Worm (Caenorhabditis elegans) whole organism, L1 larva: Measurements from ENCODE around the gene cogc-6.

ENCODE experiments used
- C16A3.4 ChIP-seq: fragments of 150-350 bp; optimal IDR thresholded peaks from 2 replicates; lab custom pipeline; 2014; ENCODE audit warnings: missing biosample characterization, missing genetic modification characterization
- F16B12.6 ChIP-seq: fragments of 150-350 bp; optimal IDR thresholded peaks from 2 replicates; lab custom pipeline; 2014; ENCODE audit warnings: missing biosample characterization, missing genetic modification characterization
- Y116A8C.19 ChIP-seq: sonication (generic microtip); optimal IDR thresholded peaks from 2 replicates; lab custom pipeline; 2016; ENCODE audit warnings: missing compliant biosample characterization, missing genetic modification characterization, borderline replicate concordance
- alr-1 ChIP-seq: fragments of 200-800 bp; sonication (Bioruptor generic); optimal IDR thresholded peaks from 2 replicates; lab custom pipeline; 2018; ENCODE audit warnings: borderline replicate concordance, mild to moderate bottlenecking, missing genetic modification characterization, missing compliant biosample characterization
- aly-2 ChIP-seq: fragments of 150-350 bp; optimal IDR thresholded peaks from 2 replicates; lab custom pipeline; 2014; ENCODE audit warnings: missing biosample characterization, missing genetic modification characterization
- ceh-8 ChIP-seq: fragments of 200-800 bp; sonication (Bioruptor generic); optimal IDR thresholded peaks from 2 replicates; lab custom pipeline; 2018; ENCODE audit warnings: mild to moderate bottlenecking, missing genetic modification characterization, moderate library complexity, missing compliant biosample characterization
- ceh-90 ChIP-seq: sonication (generic microtip); optimal IDR thresholded peaks from 2 replicates; lab custom pipeline; 2016; ENCODE audit warnings: missing genetic modification characterization, missing compliant biosample characterization
- ces-1 ChIP-seq: fragments of 150-350 bp; optimal IDR thresholded peaks from 2 replicates; lab custom pipeline; 2014; ENCODE audit warnings: missing biosample characterization, missing genetic modification reagents, missing genetic modification characterization
- dpl-1 ChIP-seq, 3 experiments: fragments of 150-350 bp in 2 of 3; sonication (generic microtip) in 1 of 3; optimal IDR thresholded peaks; 2 replicates each; lab custom pipeline; 2014 to 2017; ENCODE audit warnings: missing biosample characterization in 3 of 3, missing genetic modification characterization in 3 of 3, missing genetic modification reagents in 3 of 3
- dsc-1 ChIP-seq: sonication (generic microtip); optimal IDR thresholded peaks from 2 replicates; lab custom pipeline; 2016; ENCODE audit warnings: mild to moderate bottlenecking, missing genetic modification characterization, missing compliant biosample characterization
- efl-1 ChIP-seq, 4 experiments: fragments of 150-350 bp; optimal IDR thresholded peaks in 3 of 4; peaks in 1 of 4; 1 replicate in 1 of 4; 2 replicates in 3 of 4; lab custom pipeline; 2014; ENCODE audit warnings: missing biosample characterization in 2 of 4, missing genetic modification characterization in 2 of 4, missing genetic modification reagents in 2 of 4
- egl-13 ChIP-seq: sonication (generic microtip); optimal IDR thresholded peaks from 2 replicates; lab custom pipeline; 2016; ENCODE audit warnings: missing genotype, missing genetic modification reagents, missing genetic modification characterization, missing compliant biosample characterization
- ets-5 ChIP-seq: fragments of 200-800 bp; sonication (Bioruptor generic); IDR thresholded peaks from 2 replicates; pipeline ENCODE4 v1.3.6; 2022; ENCODE audit warnings: missing genetic modification characterization, missing compliant biosample characterization
- fkh-10 ChIP-seq: sonication (generic microtip); optimal IDR thresholded peaks from 2 replicates; lab custom pipeline; 2017; ENCODE audit warnings: missing biosample characterization, missing genetic modification reagents, missing genetic modification characterization
- fkh-4 ChIP-seq: sonication (generic microtip); optimal IDR thresholded peaks from 2 replicates; lab custom pipeline; 2016; ENCODE audit warnings: missing compliant biosample characterization, missing genetic modification characterization, borderline replicate concordance
- fkh-8 ChIP-seq: sonication (generic microtip); optimal IDR thresholded peaks from 2 replicates; lab custom pipeline; 2016; ENCODE audit warnings: mild to moderate bottlenecking, missing genetic modification characterization, missing compliant biosample characterization
- hlh-17 ChIP-seq: fragments of 200-800 bp; sonication (Bioruptor generic); optimal IDR thresholded peaks from 2 replicates; lab custom pipeline; 2018; ENCODE audit warnings: missing genetic modification characterization, mild to moderate bottlenecking, missing compliant biosample characterization, moderate library complexity, borderline replicate concordance
- irx-1 ChIP-seq: sonication (generic microtip); optimal IDR thresholded peaks from 2 replicates; lab custom pipeline; 2016; ENCODE audit warnings: missing genetic modification characterization, missing compliant biosample characterization
- lin-13 ChIP-seq: fragments of 150-350 bp; optimal IDR thresholded peaks from 2 replicates; lab custom pipeline; 2014; ENCODE audit warnings: missing biosample characterization, missing genetic modification reagents, missing genetic modification characterization
- lin-35 ChIP-seq, 2 experiments: fragments of 150-350 bp; optimal IDR thresholded peaks; 2 replicates each; lab custom pipeline; 2014; ENCODE audit warnings: missing biosample characterization in 2 of 2, missing genetic modification characterization in 2 of 2, missing genetic modification reagents in 2 of 2
- lin-39 ChIP-seq: fragments of 150-350 bp; optimal IDR thresholded peaks from 2 replicates; lab custom pipeline; 2014; ENCODE audit warnings: missing biosample characterization, missing genetic modification reagents, missing genetic modification characterization
- mdl-1 ChIP-seq, 2 experiments: fragments of 150-350 bp; optimal IDR thresholded peaks; 2 replicates each; lab custom pipeline; 2014 to 2017; ENCODE audit warnings: missing biosample characterization in 2 of 2, missing genetic modification characterization in 2 of 2, inconsistent platforms in 1 of 2
- mef-2 ChIP-seq: fragments of 150-350 bp; optimal IDR thresholded peaks from 2 replicates; lab custom pipeline; 2014; ENCODE audit warnings: missing biosample characterization, missing genetic modification characterization
- mep-1 ChIP-seq: fragments of 150-350 bp; optimal IDR thresholded peaks from 2 replicates; lab custom pipeline; 2014; ENCODE audit warnings: missing biosample characterization, missing genetic modification characterization
- nhr-11 ChIP-seq: fragments of 150-350 bp; optimal IDR thresholded peaks from 2 replicates; lab custom pipeline; 2014; ENCODE audit warnings: missing biosample characterization, missing genetic modification characterization
- nhr-12 ChIP-seq: sonication (generic microtip); optimal IDR thresholded peaks from 2 replicates; lab custom pipeline; 2017; ENCODE audit warnings: missing biosample characterization, missing genetic modification characterization
- nhr-237 ChIP-seq: fragments of 150-350 bp; optimal IDR thresholded peaks from 2 replicates; lab custom pipeline; 2014; ENCODE audit warnings: missing biosample characterization, missing genetic modification characterization
- nhr-28 ChIP-seq: fragments of 150-350 bp; optimal IDR thresholded peaks from 2 replicates; lab custom pipeline; 2014; ENCODE audit warnings: missing biosample characterization, missing genetic modification characterization
- nhr-76 ChIP-seq: sonication (generic microtip); optimal IDR thresholded peaks from 2 replicates; lab custom pipeline; 2017; ENCODE audit warnings: missing biosample characterization, missing genetic modification characterization
- pag-3 ChIP-seq: sonication (generic microtip); optimal IDR thresholded peaks from 2 replicates; lab custom pipeline; 2017; ENCODE audit warnings: missing genetic modification characterization, mild to moderate bottlenecking, missing compliant biosample characterization, antibody characterized with exemption, borderline replicate concordance; ENCODE audit not compliant: insufficient read depth
- pax-3 ChIP-seq: fragments of 200-800 bp; sonication (Bioruptor generic); optimal IDR thresholded peaks from 2 replicates; lab custom pipeline; 2018; ENCODE audit warnings: mild to moderate bottlenecking, missing genetic modification characterization, moderate library complexity, missing compliant biosample characterization
- skn-1 ChIP-seq: fragments of 150-350 bp; optimal IDR thresholded peaks from 2 replicates; lab custom pipeline; 2014; ENCODE audit warnings: missing biosample characterization, missing genetic modification characterization
- snu-23 ChIP-seq: sonication (generic microtip); optimal IDR thresholded peaks from 2 replicates; lab custom pipeline; 2016; ENCODE audit warnings: missing genetic modification characterization, missing compliant biosample characterization
- sox-4 ChIP-seq: sonication (generic microtip); optimal IDR thresholded peaks from 2 replicates; lab custom pipeline; 2016; ENCODE audit warnings: missing genetic modification characterization, missing compliant biosample characterization
- unc-62 ChIP-seq: fragments of 150-350 bp; optimal IDR thresholded peaks from 2 replicates; lab custom pipeline; 2014; ENCODE audit warnings: missing biosample characterization, missing genetic modification reagents, missing genetic modification characterization
- unc-98 ChIP-seq: fragments of 200-800 bp; sonication (Bioruptor generic); IDR thresholded peaks from 2 replicates; pipeline ENCODE4 v1.3.6; 2022; ENCODE audit warnings: missing genetic modification characterization, missing compliant biosample characterization
- vab-15 ChIP-seq: sonication (generic microtip); optimal IDR thresholded peaks from 2 replicates; lab custom pipeline; 2017; ENCODE audit warnings: missing genotype, mild to moderate bottlenecking, missing genetic modification characterization, missing compliant biosample characterization
- xbp-1 ChIP-seq: sonication (generic microtip); optimal IDR thresholded peaks from 2 replicates; lab custom pipeline; 2016; ENCODE audit warnings: missing genetic modification characterization, missing compliant biosample characterization
- zag-1 ChIP-seq: fragments of 150-350 bp; optimal IDR thresholded peaks from 2 replicates; lab custom pipeline; 2014; ENCODE audit warnings: missing biosample characterization, missing genetic modification characterization
- zip-4 ChIP-seq: fragments of 200-800 bp; sonication (Bioruptor generic); optimal IDR thresholded peaks from 2 replicates; lab custom pipeline; 2018; ENCODE audit warnings: mild to moderate bottlenecking, missing genetic modification characterization, moderate library complexity, missing compliant biosample characterization
- ztf-4 ChIP-seq: fragments of 150-350 bp; optimal IDR thresholded peaks from 2 replicates; lab custom pipeline; 2014; ENCODE audit warnings: missing biosample characterization, missing genetic modification characterization

cogc-6 gene

ce11 chrV:8228712-8229119, 7.6 kb upstream of the cogc-6 start (continued):
- peak; percentile 58 for TF ChIP-seq lin-39 (tag; lab: Kevin White, UChicago)
- no peak for TF ChIP-seq alr-1 (tag; lab: Kevin White, UChicago)
- TF ChIP-seq ces-1 (GFP tag; lab: Kevin White, UChicago) = no peak
- TF ChIP-seq hlh-17 (GFP tag; lab: Kevin White, UChicago) = no peak
- TF ChIP-seq fkh-10 (GFP tag; lab: Kevin White, UChicago) = no peak
- peak; percentile 39 for TF ChIP-seq skn-1 (tag; lab: Kevin White, UChicago)
- TF ChIP-seq snu-23 (GFP tag; lab: Kevin White, UChicago) = peak; percentile 92
- no peak for TF ChIP-seq unc-62 (GFP tag; lab: Kevin White, UChicago)
- peak; percentile 53 for TF ChIP-seq pax-3 (tag; lab: Kevin White, UChicago)
- TF ChIP-seq dsc-1 (tag; lab: Kevin White, UChicago) = peak; percentile 89
- TF ChIP-seq nhr-11 = peak; percentile 14
- TF ChIP-seq egl-13 (tag; lab: Kevin White, UChicago) = peak; percentile 54
- no peak for TF ChIP-seq nhr-12 (tag; lab: Kevin White, UChicago)
- no peak for TF ChIP-seq vab-15
- TF ChIP-seq F16B12.6 (tag; lab: Kevin White, UChicago) = peak; percentile 22
- TF ChIP-seq nhr-237 = no peak
- TF ChIP-seq xbp-1 (tag; lab: Kevin White, UChicago) = peak; percentile 86
- peak; percentile 81 for TF ChIP-seq irx-1 (tag; lab: Kevin White, UChicago)
- TF ChIP-seq Y116A8C.19 (tag; lab: Kevin White, UChicago) = no peak
- TF ChIP-seq ztf-4 (tag; lab: Kevin White, UChicago) = peak; percentile 60
- peak; percentile 66 for TF ChIP-seq C16A3.4 (tag; lab: Kevin White, UChicago)
- TF ChIP-seq ets-5 (GFP tag; lab: Robert Waterston, UW) = no peak
- TF ChIP-seq fkh-4 (tag; lab: Kevin White, UChicago) = peak; percentile 25
- TF ChIP-seq nhr-28 (tag; lab: Kevin White, UChicago) = no peak
- peak in 1 of 2 experiments; percentile 72 for TF ChIP-seq mdl-1 (tag; optimal IDR thresholded peaks at IDR 0.05; lab: Kevin White, UChicago)
- no peak for TF ChIP-seq ceh-8 (GFP tag; lab: Kevin White, UChicago)
- TF ChIP-seq unc-98 (GFP tag; lab: Robert Waterston, UW) = peak; percentile 50; the same call in 1 of the 2 replicates
- no peak for TF ChIP-seq mef-2 (tag; lab: Kevin White, UChicago)
- no peak for TF ChIP-seq zag-1 (tag; lab: Kevin White, UChicago)
- TF ChIP-seq nhr-76 (tag; lab: Kevin White, UChicago) = no peak
- TF ChIP-seq sox-4 (tag; lab: Kevin White, UChicago) = no peak
- TF ChIP-seq lin-35 (GFP tag; optimal IDR thresholded peaks at IDR 0.05; lab: Kevin White, UChicago) = peak; percentile 53 to 69
- peak; percentile 53 for TF ChIP-seq aly-2 (tag; lab: Kevin White, UChicago)
- no peak for TF ChIP-seq ceh-90
- TF ChIP-seq pag-3 (tag; lab: Kevin White, UChicago) = no peak

- TF ChIP-seq lin-13 (no peak), nhr-76 (tag; lab: Kevin White, UChicago) (no peak), fkh-8 (tag; lab: Kevin White, UChicago) (peak; percentile 43), hlh-17 (GFP tag; lab: Kevin White, UChicago) (no peak), C16A3.4 (tag; lab: Kevin White, UChicago) (no peak), mep-1 (tag; lab: Kevin White, UChicago) (no peak), nhr-11 (no peak), zip-4 (no peak)
These were observed 5.7 kb upstream of the cogc-6 start, which contains the start of gene K07C11.10 for ce11 chrV:8226812-8227211. TSS of gene K07C11.10 (minus strand) at chrV:8226912.

ce11 chrV:8224634-8225033, 3.5 kb upstream of the cogc-6 start, which contains the start of gene pax-1:
TSS of gene pax-1 (plus strand) at chrV:8224934.
- TF ChIP-seq efl-1 (optimal IDR thresholded peaks at IDR 0.05; lab: Kevin White, UChicago) = no peak
- TF ChIP-seq efl-1 (GFP tag; optimal IDR thresholded peaks at IDR 0.05 in 1 of 2; lab: Kevin White, UChicago) = peak in 1 of 2 experiments; percentile 36
- no peak for TF ChIP-seq dpl-1 (GFP tag; optimal IDR thresholded peaks at IDR 0.05; lab: Kevin White, UChicago)
- TF ChIP-seq alr-1 (tag; lab: Kevin White, UChicago) = no peak
- no peak for TF ChIP-seq ceh-8 (GFP tag; lab: Kevin White, UChicago)
- no peak for TF ChIP-seq vab-15
